Worm (Caenorhabditis elegans): ENCODE data around the gene folt-2.

folt-2 gene

ce11 chrV:2870127-2870526 lies 5.3 kb downstream of the folt-2 start, which contains the start of gene srh-243:
TSS of gene srh-243 (plus strand) at chrV:2870427.
- TF ChIP-seq nhr-25 (tag; optimal IDR thresholded peaks at IDR 0.05) (no peak), ceh-82 (tag; optimal IDR thresholded peaks at IDR 0.05) (no peak), mml-1 (tag; optimal IDR thresholded peaks at IDR 0.05) (no peak), ceh-9 (tag; optimal IDR thresholded peaks at IDR 0.05) (no peak), jun-1 (tag; optimal IDR thresholded peaks at IDR 0.05) (no peak), ceh-16 (tag; optimal IDR thresholded peaks at IDR 0.05) (no peak), elt-2 (tag; optimal IDR thresholded peaks at IDR 0.05) (no peak), nhr-23 (tag; optimal IDR thresholded peaks at IDR 0.05) (no peak), ztf-4 (tag; optimal IDR thresholded peaks at IDR 0.05) (no peak)

ce11 chrV:2869503-2869902 lies 5.9 kb downstream of the folt-2 start, which contains the start of gene srh-241:
TSS of gene srh-241 (minus strand) at chrV:2869603.
- no peak for TF ChIP-seq ZK546.5 (tag; optimal IDR thresholded peaks at IDR 0.05)
- TF ChIP-seq fkh-2 (tag; optimal IDR thresholded peaks at IDR 0.05) = no peak
- no peak for TF ChIP-seq lsy-12 (tag; optimal IDR thresholded peaks at IDR 0.05)
- TF ChIP-seq fos-1 (tag; optimal IDR thresholded peaks at IDR 0.05) = no peak
- TF ChIP-seq nhr-23 (tag; optimal IDR thresholded peaks at IDR 0.05) = no peak

DNA sequence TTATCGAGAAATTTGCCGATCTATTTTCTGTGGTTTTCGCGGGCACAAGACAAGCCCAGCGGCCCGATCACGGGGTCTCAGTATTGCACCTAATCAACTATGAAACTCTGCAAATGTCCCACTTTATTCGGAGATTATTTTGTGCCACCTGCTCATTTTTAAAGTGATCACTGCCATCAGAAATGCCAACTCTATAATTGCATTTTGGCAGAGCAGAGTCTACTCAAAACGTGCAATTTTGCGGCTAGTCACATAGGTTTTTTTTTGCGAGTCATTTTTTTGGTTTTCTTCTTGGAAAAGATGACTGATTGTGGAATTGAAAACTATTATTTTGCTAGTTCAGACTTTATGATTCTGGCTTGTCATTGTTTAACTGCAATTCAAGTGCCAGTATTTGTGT lies 10.5 kb downstream of the folt-2 start, which contains the start of gene srh-240:
Gene srh-240 (plus strand): TSS at position 301 of the 400 bp plus-strand sequence.
- TF ChIP-seq nhr-76 (tag; optimal IDR thresholded peaks at IDR 0.05) = no peak
- no peak for TF ChIP-seq nhr-12 (tag; optimal IDR thresholded peaks at IDR 0.05)
- no peak for TF ChIP-seq tbx-2 (tag; optimal IDR thresholded peaks at IDR 0.05)
- no peak for TF ChIP-seq snpc-4 (tag; optimal IDR thresholded peaks at IDR 0.05)
- TF ChIP-seq lin-15B (tag; optimal IDR thresholded peaks at IDR 0.05) = no peak
- TF ChIP-seq ama-1 (optimal IDR thresholded peaks at IDR 0.05) = no peak
- TF ChIP-seq elt-3 (tag; optimal IDR thresholded peaks at IDR 0.05) = no peak
- TF ChIP-seq unc-39 (tag; optimal IDR thresholded peaks at IDR 0.05) = no peak
- TF ChIP-seq aly-2 (tag; optimal IDR thresholded peaks at IDR 0.05) = no peak
- no peak for TF ChIP-seq mdl-1 (tag; optimal IDR thresholded peaks at IDR 0.05)
- TF ChIP-seq fkh-2 (tag; optimal IDR thresholded peaks at IDR 0.05) = no peak
- TF ChIP-seq skn-1 (tag; optimal IDR thresholded peaks at IDR 0.05) = no peak
- TF ChIP-seq daf-12 (tag; optimal IDR thresholded peaks at IDR 0.05) = no peak
- TF ChIP-seq eor-1 (tag; optimal IDR thresholded peaks at IDR 0.05) = no peak
- TF ChIP-seq ztf-4 (tag; optimal IDR thresholded peaks at IDR 0.05) = no peak
- TF ChIP-seq lin-39 (tag; optimal IDR thresholded peaks at IDR 0.05) = no peak
- no peak for TF ChIP-seq ceh-16 (tag; optimal IDR thresholded peaks at IDR 0.05)
- TF ChIP-seq R02D3.7 (tag; optimal IDR thresholded peaks at IDR 0.05) = no peak
- no peak for TF ChIP-seq elt-1 (tag; optimal IDR thresholded peaks at IDR 0.05)
- no peak for TF ChIP-seq ceh-28 (tag; optimal IDR thresholded peaks at IDR 0.05)

DNA sequence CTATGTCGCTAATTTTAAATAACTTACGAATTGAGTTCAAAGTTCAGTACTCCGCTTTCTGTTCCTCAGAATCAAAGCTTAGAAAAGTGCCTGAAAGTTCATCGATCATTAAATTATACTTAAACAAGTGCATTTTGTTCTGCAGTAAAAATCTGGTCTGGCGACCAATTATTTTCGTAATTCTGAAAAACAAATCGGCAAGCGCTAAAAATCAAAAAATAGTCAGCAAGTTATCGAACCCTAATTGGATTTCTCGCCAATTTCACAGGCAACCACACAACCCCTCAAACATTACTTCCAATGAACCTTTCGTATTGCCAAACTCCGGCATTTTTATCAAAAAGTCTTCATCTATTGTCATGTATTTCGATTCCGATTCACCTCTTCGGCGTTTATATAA lies 12.4 kb downstream of the folt-2 start, which contains the start of gene srh-272:
Gene srh-272 (plus strand): TSS at position 301 of the 400 bp plus-strand sequence.
- TF ChIP-seq hmg-11 (tag; optimal IDR thresholded peaks at IDR 0.05) (no peak), ZK546.5 (tag; optimal IDR thresholded peaks at IDR 0.05) (no peak), nhr-25 (tag; optimal IDR thresholded peaks at IDR 0.05) (no peak), aly-2 (tag; optimal IDR thresholded peaks at IDR 0.05) (no peak), ceh-82 (tag; optimal IDR thresholded peaks at IDR 0.05) (no peak), eor-1 (tag; optimal IDR thresholded peaks at IDR 0.05) (no peak), tbx-2 (tag; optimal IDR thresholded peaks at IDR 0.05) (no peak), jun-1 (tag; optimal IDR thresholded peaks at IDR 0.05) (no peak), nhr-23 (tag; optimal IDR thresholded peaks at IDR 0.05) (no peak), fkh-2 (tag; optimal IDR thresholded peaks at IDR 0.05) (no peak)

DNA sequence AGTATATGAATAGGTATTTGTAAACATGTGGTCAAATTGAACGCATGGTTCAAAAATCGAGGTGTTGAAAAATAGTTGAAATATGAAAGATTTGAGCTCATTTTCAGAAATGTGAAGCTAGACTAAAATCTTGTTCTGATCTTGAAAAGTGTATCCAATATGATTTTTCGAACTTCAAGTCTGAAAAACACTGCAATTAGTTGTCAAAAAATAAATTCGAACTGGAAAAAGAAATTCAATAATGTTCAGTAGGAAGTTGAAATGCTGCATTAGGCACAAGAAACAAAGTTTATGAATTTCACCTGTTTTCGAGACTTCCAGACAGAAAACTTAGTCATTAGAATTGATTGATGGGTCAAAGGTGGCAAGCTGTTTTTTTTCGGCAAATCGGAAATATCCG lies 13.9 kb downstream of the folt-2 start, which contains the start of gene srh-270:
Gene srh-270 (minus strand): TSS at position 101 of the 400 bp plus-strand sequence.
- TF ChIP-seq ztf-11 (tag; optimal IDR thresholded peaks at IDR 0.05) = no peak
- no peak for TF ChIP-seq hmg-11 (tag; optimal IDR thresholded peaks at IDR 0.05)
- TF ChIP-seq zag-1 (tag; optimal IDR thresholded peaks at IDR 0.05) = no peak
- TF ChIP-seq nhr-43 (tag; optimal IDR thresholded peaks at IDR 0.05; ENCODE audit: poor library complexity, severe bottlenecking) = no peak
- TF ChIP-seq egl-5 (tag; optimal IDR thresholded peaks at IDR 0.05) = no peak
- TF ChIP-seq elt-3 (tag; optimal IDR thresholded peaks at IDR 0.05) = no peak
- TF ChIP-seq unc-39 (tag; optimal IDR thresholded peaks at IDR 0.05) = no peak
- TF ChIP-seq eor-1 (tag; optimal IDR thresholded peaks at IDR 0.05) = no peak
- no peak for TF ChIP-seq nhr-25 (tag; optimal IDR thresholded peaks at IDR 0.05)
- no peak for TF ChIP-seq pha-4 (tag; optimal IDR thresholded peaks at IDR 0.05)
- no peak for TF ChIP-seq mdl-1 (tag; optimal IDR thresholded peaks at IDR 0.05)
- no peak for TF ChIP-seq ceh-16 (tag; optimal IDR thresholded peaks at IDR 0.05)
- no peak for TF ChIP-seq ceh-82 (tag; optimal IDR thresholded peaks at IDR 0.05)
- no peak for TF ChIP-seq fkh-2 (tag; optimal IDR thresholded peaks at IDR 0.05)
- no peak for TF ChIP-seq jun-1 (tag; optimal IDR thresholded peaks at IDR 0.05)
- TF ChIP-seq nhr-23 (tag; optimal IDR thresholded peaks at IDR 0.05) = no peak
- no peak for TF ChIP-seq ztf-4 (tag; optimal IDR thresholded peaks at IDR 0.05)
- TF ChIP-seq mml-1 (tag; optimal IDR thresholded peaks at IDR 0.05) = no peak
